Worm (Caenorhabditis elegans) whole organism, young adult: ENCODE data around the gene tag-65.
A peak's percentile ranks its signal among the peaks of the same experiment; 100 is the strongest.

ENCODE experiments used
- C06A6.2 ChIP-seq: fragments of 200-800 bp; sonication (Bioruptor generic); conservative IDR thresholded peaks from 2 replicates; pipeline ENCODE4 v1.3.6; 2022; ENCODE audit warnings: missing genetic modification characterization, missing compliant biosample characterization
- F22D6.2 ChIP-seq: sonication (generic microtip); optimal IDR thresholded peaks from 2 replicates; lab custom pipeline; 2016; ENCODE audit warnings: mild to moderate bottlenecking, missing genetic modification characterization, missing compliant biosample characterization
- F23B12.7 ChIP-seq: sonication (generic microtip); optimal IDR thresholded peaks from 2 replicates; lab custom pipeline; 2017; ENCODE audit warnings: missing genetic modification characterization, mild to moderate bottlenecking, missing compliant biosample characterization, antibody characterized with exemption, moderate library complexity; ENCODE audit not compliant: insufficient read depth
- F33H1.4 ChIP-seq: fragments of 200-800 bp; sonication (Bioruptor generic); IDR thresholded peaks from 2 replicates; pipeline ENCODE4 v1.3.6; 2022; ENCODE audit warnings: missing genetic modification reagents, missing genetic modification characterization, missing compliant biosample characterization
- F37B4.10 ChIP-seq: fragments of 200-800 bp; sonication (Bioruptor generic); IDR thresholded peaks from 2 replicates; pipeline ENCODE4 v1.3.6; 2022; ENCODE audit warnings: missing genetic modification characterization, missing compliant biosample characterization
- K11D2.4 ChIP-seq: fragments of 200-800 bp; sonication (Bioruptor generic); IDR thresholded peaks from 2 replicates; pipeline ENCODE4 v1.3.6; 2022; ENCODE audit warnings: missing genetic modification reagents, missing genetic modification characterization, missing compliant biosample characterization
- K12H6.12 ChIP-seq: fragments of 200-800 bp; sonication (Bioruptor generic); optimal IDR thresholded peaks from 2 replicates; lab custom pipeline; 2018; ENCODE audit warnings: mild to moderate bottlenecking, missing genetic modification characterization, missing compliant biosample characterization
- Y53F4B.3 ChIP-seq: fragments of 200-800 bp; sonication (Bioruptor generic); IDR thresholded peaks from 2 replicates; pipeline ENCODE4 v1.3.6; 2022; ENCODE audit warnings: missing genetic modification reagents, missing genetic modification characterization, missing compliant biosample characterization
- Y53G8AR.9 ChIP-seq: fragments of 200-800 bp; sonication (Bioruptor generic); conservative IDR thresholded peaks from 2 replicates; pipeline ENCODE4 v1.3.6; 2022; ENCODE audit warnings: missing genetic modification reagents, missing genetic modification characterization, missing compliant biosample characterization
- Y95B8A.8 ChIP-seq: fragments of 200-800 bp; sonication (Bioruptor generic); IDR thresholded peaks from 2 replicates; pipeline ENCODE4 v1.3.6; 2022; ENCODE audit warnings: missing genetic modification reagents, missing genetic modification characterization, missing compliant biosample characterization
- ama-1 ChIP-seq, 3 experiments: fragments of 150-350 bp in 1 of 3; sonication (generic microtip) in 2 of 3; optimal IDR thresholded peaks; 2 replicates each; lab custom pipeline; 2014 to 2018; ENCODE audit warnings: missing biosample characterization in 2 of 3, missing genetic modification characterization in 2 of 3, missing genetic modification reagents in 2 of 3
- attf-5 ChIP-seq: fragments of 200-800 bp; sonication (Bioruptor generic); optimal IDR thresholded peaks from 2 replicates; lab custom pipeline; 2018; ENCODE audit warnings: mild to moderate bottlenecking, missing genetic modification characterization, missing compliant biosample characterization
- cebp-1 ChIP-seq, 2 experiments: fragments of 200-800 bp in 1 of 2; sonication (Bioruptor generic) in 1 of 2; sonication (generic microtip) in 1 of 2; IDR thresholded peaks in 1 of 2; optimal IDR thresholded peaks in 1 of 2; 2 replicates each; pipeline versions ENCODE4 v1.3.6 to Lab custom; 2017 to 2022; ENCODE audit warnings: missing compliant biosample characterization in 2 of 2, missing genetic modification characterization in 2 of 2, mild to moderate bottlenecking in 1 of 2, missing genetic modification reagents in 1 of 2, moderate library complexity in 1 of 2
- ceh-100 ChIP-seq: fragments of 200-800 bp; sonication (Bioruptor generic); IDR thresholded peaks from 2 replicates; pipeline ENCODE4 v1.3.6; 2022; ENCODE audit warnings: missing genetic modification reagents, missing genetic modification characterization, missing compliant biosample characterization
- ceh-27 ChIP-seq: fragments of 200-800 bp; sonication (Bioruptor generic); optimal IDR thresholded peaks from 2 replicates; lab custom pipeline; 2018; ENCODE audit warnings: mild to moderate bottlenecking, missing genetic modification characterization, moderate library complexity, missing compliant biosample characterization
- die-1 ChIP-seq: sonication (generic microtip); optimal IDR thresholded peaks from 2 replicates; lab custom pipeline; 2016; ENCODE audit warnings: missing genotype, mild to moderate bottlenecking, missing genetic modification characterization, missing compliant biosample characterization
- dox-1 ChIP-seq: fragments of 200-800 bp; sonication (Bioruptor generic); IDR thresholded peaks from 2 replicates; pipeline ENCODE4 v1.3.6; 2022; ENCODE audit warnings: missing genetic modification reagents, missing genetic modification characterization, missing compliant biosample characterization
- egl-44 ChIP-seq: fragments of 200-800 bp; sonication (Bioruptor generic); IDR thresholded peaks from 2 replicates; pipeline ENCODE4 v1.3.6; 2022; ENCODE audit warnings: missing genetic modification reagents, missing genetic modification characterization, missing compliant biosample characterization
- ekl-4 ChIP-seq: fragments of 200-800 bp; sonication (Bioruptor generic); IDR thresholded peaks from 2 replicates; pipeline ENCODE4 v1.3.6; 2022; ENCODE audit warnings: missing genetic modification reagents, missing genetic modification characterization, missing compliant biosample characterization
- gei-17 ChIP-seq: fragments of 200-800 bp; sonication (Bioruptor generic); optimal IDR thresholded peaks from 2 replicates; lab custom pipeline; 2018; ENCODE audit warnings: mild to moderate bottlenecking, missing genetic modification characterization, missing compliant biosample characterization
- him-1 ChIP-seq: sonication (generic microtip); optimal IDR thresholded peaks from 2 replicates; lab custom pipeline; 2016; ENCODE audit warnings: missing genotype, missing genetic modification reagents, missing genetic modification characterization, missing compliant biosample characterization
- lag-1 ChIP-seq: fragments of 200-800 bp; sonication (Bioruptor generic); IDR thresholded peaks from 2 replicates; pipeline ENCODE4 v1.3.6; 2022; ENCODE audit warnings: missing genetic modification reagents, missing genetic modification characterization, missing compliant biosample characterization
- let-526 ChIP-seq: fragments of 200-800 bp; sonication (Bioruptor generic); IDR thresholded peaks from 2 replicates; pipeline ENCODE4 v1.3.6; 2022; ENCODE audit warnings: missing genetic modification reagents, missing genetic modification characterization, missing compliant biosample characterization
- let-607 ChIP-seq, 2 experiments: fragments of 200-800 bp in 1 of 2; sonication (Bioruptor generic) in 1 of 2; sonication (generic microtip) in 1 of 2; optimal IDR thresholded peaks; 2 replicates each; lab custom pipeline; 2016 to 2018; ENCODE audit warnings: mild to moderate bottlenecking in 2 of 2, missing compliant biosample characterization in 2 of 2, missing genetic modification characterization in 2 of 2, moderate library complexity in 2 of 2, missing genotype in 1 of 2
- lin-35 ChIP-seq, 3 experiments: fragments of 150-350 bp in 2 of 3; sonication (generic microtip) in 1 of 3; optimal IDR thresholded peaks; 2 replicates each; lab custom pipeline; 2014 to 2018; ENCODE audit warnings: missing biosample characterization in 3 of 3, missing genetic modification characterization in 3 of 3, missing genetic modification reagents in 3 of 3
- lin-40 ChIP-seq: sonication (generic microtip); optimal IDR thresholded peaks from 2 replicates; lab custom pipeline; 2016; ENCODE audit warnings: missing genetic modification characterization, mild to moderate bottlenecking, missing compliant biosample characterization, missing genotype, missing genetic modification reagents
- lin-54 ChIP-seq: fragments of 200-800 bp; sonication (Bioruptor generic); optimal IDR thresholded peaks from 2 replicates; lab custom pipeline; 2018; ENCODE audit warnings: mild to moderate bottlenecking, missing genetic modification characterization, missing compliant biosample characterization
- lir-1 ChIP-seq: fragments of 200-800 bp; sonication (Bioruptor generic); conservative IDR thresholded peaks from 2 replicates; pipeline ENCODE4 v1.3.6; 2022; ENCODE audit warnings: missing genetic modification reagents, missing genetic modification characterization, missing compliant biosample characterization
- lsl-1 ChIP-seq: fragments of 200-800 bp; sonication (Bioruptor generic); optimal IDR thresholded peaks from 2 replicates; lab custom pipeline; 2018; ENCODE audit warnings: mild to moderate bottlenecking, missing genetic modification characterization, moderate library complexity, missing compliant biosample characterization
- madf-10 ChIP-seq: sonication (generic microtip); optimal IDR thresholded peaks from 2 replicates; lab custom pipeline; 2016; ENCODE audit warnings: mild to moderate bottlenecking, missing genetic modification characterization, missing compliant biosample characterization
- nhr-80 ChIP-seq: sonication (generic microtip); optimal IDR thresholded peaks from 2 replicates; lab custom pipeline; 2016; ENCODE audit warnings: missing genetic modification characterization, missing compliant biosample characterization
- nhr-90 ChIP-seq: sonication (generic microtip); optimal IDR thresholded peaks from 2 replicates; lab custom pipeline; 2016; ENCODE audit warnings: missing genotype, mild to moderate bottlenecking, missing genetic modification characterization, missing compliant biosample characterization
- pha-4 ChIP-seq: fragments of 150-350 bp; sonication (generic microtip); optimal IDR thresholded peaks from 2 replicates; lab custom pipeline; 2014; ENCODE audit warnings: missing biosample characterization, missing genetic modification reagents, missing genetic modification characterization
- repo-1 ChIP-seq: sonication (generic microtip); optimal IDR thresholded peaks from 2 replicates; lab custom pipeline; 2017; ENCODE audit warnings: mild to moderate bottlenecking, missing genetic modification characterization, missing compliant biosample characterization
- rpc-1 ChIP-seq, 2 experiments: fragments of 150-350 bp in 1 of 2; sonication (generic microtip) in 1 of 2; optimal IDR thresholded peaks; 2 replicates each; lab custom pipeline; 2014 to 2018; ENCODE audit warnings: missing biosample characterization in 1 of 2, missing genetic modification characterization in 1 of 2, missing genetic modification reagents in 1 of 2, missing genotype in 1 of 2
- snpc-4 ChIP-seq, 5 experiments: fragments of 150-350 bp in 1 of 5; sonication (generic microtip) in 4 of 5; optimal IDR thresholded peaks; 2 replicates each; lab custom pipeline; 2014 to 2018; ENCODE audit warnings: missing genetic modification characterization in 5 of 5, missing biosample characterization in 3 of 5, antibody characterized with exemption in 2 of 5, mild to moderate bottlenecking in 2 of 5, missing compliant biosample characterization in 2 of 5, missing genotype in 2 of 5, moderate library complexity in 2 of 5, missing genetic modification reagents in 1 of 5
- tbp1 ChIP-seq: fragments of 200-800 bp; sonication (Bioruptor generic); optimal IDR thresholded peaks from 2 replicates; lab custom pipeline; 2018; ENCODE audit warnings: mild to moderate bottlenecking, missing genetic modification characterization, missing compliant biosample characterization
- tlf-1 ChIP-seq: fragments of 200-800 bp; sonication (Bioruptor generic); optimal IDR thresholded peaks from 2 replicates; lab custom pipeline; 2018; ENCODE audit warnings: mild to moderate bottlenecking, missing genetic modification characterization, missing compliant biosample characterization
- unc-62 ChIP-seq: fragments of 150-350 bp; optimal IDR thresholded peaks from 2 replicates; lab custom pipeline; 2014; ENCODE audit warnings: missing biosample characterization, missing genetic modification reagents, missing genetic modification characterization
- zfh-2 ChIP-seq: fragments of 200-800 bp; sonication (Bioruptor generic); conservative IDR thresholded peaks from 2 replicates; pipeline ENCODE4 v1.3.6; 2022; ENCODE audit warnings: missing genetic modification reagents, missing genetic modification characterization, missing compliant biosample characterization
- ztf-18 ChIP-seq: sonication (generic microtip); optimal IDR thresholded peaks from 2 replicates; lab custom pipeline; 2016; ENCODE audit warnings: missing genotype, mild to moderate bottlenecking, missing genetic modification characterization, missing compliant biosample characterization
- ztf-26 ChIP-seq: sonication (generic microtip); optimal IDR thresholded peaks from 2 replicates; lab custom pipeline; 2017; ENCODE audit warnings: missing genetic modification characterization, missing compliant biosample characterization
- ztf-28 ChIP-seq: fragments of 200-800 bp; sonication (Bioruptor generic); IDR thresholded peaks from 2 replicates; pipeline ENCODE4 v1.3.6; 2022; ENCODE audit warnings: missing genetic modification reagents, missing genetic modification characterization, missing compliant biosample characterization
- ztf-3 ChIP-seq: fragments of 200-800 bp; sonication (Bioruptor generic); optimal IDR thresholded peaks from 2 replicates; lab custom pipeline; 2018; ENCODE audit warnings: mild to moderate bottlenecking, missing genetic modification characterization, missing compliant biosample characterization

The tag-65 gene

DNA sequence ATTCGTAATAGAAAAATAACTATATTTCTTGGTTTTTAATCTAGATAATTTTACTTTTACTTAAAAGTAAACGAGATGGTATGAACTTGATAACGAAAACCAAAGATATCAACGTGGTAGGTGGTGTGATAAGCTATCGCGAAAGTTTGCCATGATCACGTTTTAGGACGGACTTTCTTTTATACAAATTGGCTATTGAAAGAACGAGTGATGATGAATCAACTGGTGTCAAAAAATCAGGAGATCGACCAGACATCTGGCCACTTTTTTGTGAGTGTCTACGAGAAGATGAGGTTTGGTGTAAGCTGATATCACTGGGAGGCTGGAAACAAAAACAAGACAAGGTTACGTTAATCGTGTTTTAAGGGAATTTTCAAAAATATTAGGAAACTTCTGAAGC lies 19.2 kb downstream of the tag-65 start:
- TF ChIP-seq F22D6.2 (no peak), lsl-1 (GFP tag; lab: Kevin White, UChicago) (no peak), ceh-100 (no peak), ztf-28 (GFP tag; lab: Robert Waterston, UW) (no peak), snpc-4 (GFP tag; optimal IDR thresholded peaks at IDR 0.05; lab: Kevin White, UChicago) (no peak), snpc-4 (tag; optimal IDR thresholded peaks at IDR 0.05; lab: Kevin White, UChicago) (no peak), lag-1 (no peak), unc-62 (GFP tag; lab: Kevin White, UChicago) (no peak), tbp1 (GFP tag; lab: Kevin White, UChicago) (peak; percentile 8)

DNA sequence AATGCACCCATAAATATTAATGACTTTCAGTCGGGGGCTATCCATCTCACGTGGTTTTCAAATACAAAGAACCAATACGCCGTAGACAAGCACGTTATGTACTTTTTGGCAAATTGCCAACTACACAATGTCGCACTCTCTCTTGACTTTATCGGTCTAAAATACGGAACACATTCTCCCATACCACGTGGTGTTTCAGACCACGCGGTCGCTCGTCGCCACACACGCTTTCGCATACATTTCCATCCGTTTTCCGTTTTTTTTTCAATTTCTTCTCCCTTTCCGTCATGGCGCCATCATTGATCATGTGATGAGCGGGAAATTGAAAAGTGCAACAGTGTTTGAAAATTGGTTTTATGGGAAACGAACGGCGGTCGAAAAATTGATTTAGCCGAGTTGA lies 19.8 kb downstream of the tag-65 start:
- peak; percentile 90; the same call in 1 of the 2 replicates for TF ChIP-seq F37B4.10 (GFP tag; lab: Robert Waterston, UW)
- no peak for TF ChIP-seq snpc-4 (GFP tag; optimal IDR thresholded peaks at IDR 0.05; lab: Kevin White, UChicago)
- peak in 2 of 4 experiments; percentile 28 to 51 for TF ChIP-seq snpc-4 (tag; optimal IDR thresholded peaks at IDR 0.05; lab: Kevin White, UChicago)
- peak; percentile 71 for TF ChIP-seq die-1 (tag; lab: Kevin White, UChicago)
- TF ChIP-seq C06A6.2 (GFP tag; lab: Robert Waterston, UW), result peak; percentile 87
- TF ChIP-seq pha-4 (tag; lab: Kevin White, UChicago), result no peak
- peak; percentile 61; the same call in 1 of the 2 replicates for TF ChIP-seq zfh-2 (GFP tag; lab: Robert Waterston, UW)
- TF ChIP-seq attf-5, result peak; percentile 78
- TF ChIP-seq nhr-90 (tag; lab: Kevin White, UChicago), result peak; percentile 75
- peak; percentile 94 for TF ChIP-seq F22D6.2
- TF ChIP-seq F33H1.4 (GFP tag; lab: Robert Waterston, UW), result peak; percentile 25
- peak; percentile 84 for TF ChIP-seq K12H6.12 (tag; lab: Kevin White, UChicago)
- TF ChIP-seq ztf-3 (GFP tag; lab: Kevin White, UChicago), result peak; percentile 79
- peak; percentile 24 for TF ChIP-seq ztf-18 (tag; lab: Kevin White, UChicago)
- peak; percentile 56 for TF ChIP-seq madf-10 (tag; lab: Kevin White, UChicago)
- TF ChIP-seq egl-44 (GFP tag; lab: Robert Waterston, UW), result 0 out of 2 replicates have a peak, but pooled peaks have one; percentile 61
- TF ChIP-seq F23B12.7 (tag; lab: Kevin White, UChicago), result peak; percentile 82
- peak; percentile 60 for TF ChIP-seq ama-1 (optimal IDR thresholded peaks at IDR 0.05; lab: Kevin White, UChicago)
- TF ChIP-seq ama-1 (GFP tag; optimal IDR thresholded peaks at IDR 0.05; lab: Kevin White, UChicago), result no peak
- peak; percentile 88 for TF ChIP-seq nhr-80
- TF ChIP-seq let-607 (tag; optimal IDR thresholded peaks at IDR 0.05; lab: Kevin White, UChicago), result peak; percentile 79 to 82
- TF ChIP-seq lin-54 (GFP tag; lab: Kevin White, UChicago), result peak; percentile 66
- peak; percentile 18 for TF ChIP-seq ceh-27
- TF ChIP-seq Y53F4B.3 (GFP tag; lab: Robert Waterston, UW), result no peak
- TF ChIP-seq dox-1 (GFP tag; lab: Robert Waterston, UW), result peak; percentile 80
- TF ChIP-seq tbp1 (GFP tag; lab: Kevin White, UChicago), result peak; percentile 61
- peak; percentile 91 for TF ChIP-seq K11D2.4 (GFP tag; lab: Robert Waterston, UW)
- peak; percentile 82 for TF ChIP-seq cebp-1 (GFP tag; IDR thresholded peaks at IDR 0.05; lab: Robert Waterston, UW)
- peak; percentile 91 for TF ChIP-seq cebp-1 (tag; optimal IDR thresholded peaks at IDR 0.05; lab: Kevin White, UChicago)
- peak; percentile 84 for TF ChIP-seq Y53G8AR.9 (GFP tag; lab: Robert Waterston, UW)
- peak; percentile 94 for TF ChIP-seq let-526 (GFP tag; lab: Robert Waterston, UW)
- peak; percentile 81; the same call in 1 of the 2 replicates for TF ChIP-seq lir-1 (GFP tag; lab: Robert Waterston, UW)
- TF ChIP-seq tlf-1, result peak; percentile 89
- peak; percentile 92 for TF ChIP-seq lin-40 (tag; lab: Kevin White, UChicago)
- peak; percentile 70 for TF ChIP-seq repo-1 (tag; lab: Kevin White, UChicago)
- peak in 1 of 3 experiments; percentile 64 for TF ChIP-seq lin-35 (GFP tag; optimal IDR thresholded peaks at IDR 0.05; lab: Kevin White, UChicago)
- peak; percentile 82 for TF ChIP-seq gei-17
- TF ChIP-seq ztf-26, result peak; percentile 96
- no peak for TF ChIP-seq rpc-1 (optimal IDR thresholded peaks at IDR 0.05; lab: Kevin White, UChicago)
- no peak for TF ChIP-seq rpc-1 (tag; optimal IDR thresholded peaks at IDR 0.05; lab: Kevin White, UChicago)
- peak; percentile 66 for TF ChIP-seq ekl-4 (GFP tag; lab: Robert Waterston, UW)
- TF ChIP-seq him-1 (tag; lab: Kevin White, UChicago), result no peak
- peak; percentile 76 for TF ChIP-seq Y95B8A.8 (GFP tag; lab: Robert Waterston, UW)
